3 fruit fly cellular contexts compared by ENCODE assay signal in the genomic region with DNA sequence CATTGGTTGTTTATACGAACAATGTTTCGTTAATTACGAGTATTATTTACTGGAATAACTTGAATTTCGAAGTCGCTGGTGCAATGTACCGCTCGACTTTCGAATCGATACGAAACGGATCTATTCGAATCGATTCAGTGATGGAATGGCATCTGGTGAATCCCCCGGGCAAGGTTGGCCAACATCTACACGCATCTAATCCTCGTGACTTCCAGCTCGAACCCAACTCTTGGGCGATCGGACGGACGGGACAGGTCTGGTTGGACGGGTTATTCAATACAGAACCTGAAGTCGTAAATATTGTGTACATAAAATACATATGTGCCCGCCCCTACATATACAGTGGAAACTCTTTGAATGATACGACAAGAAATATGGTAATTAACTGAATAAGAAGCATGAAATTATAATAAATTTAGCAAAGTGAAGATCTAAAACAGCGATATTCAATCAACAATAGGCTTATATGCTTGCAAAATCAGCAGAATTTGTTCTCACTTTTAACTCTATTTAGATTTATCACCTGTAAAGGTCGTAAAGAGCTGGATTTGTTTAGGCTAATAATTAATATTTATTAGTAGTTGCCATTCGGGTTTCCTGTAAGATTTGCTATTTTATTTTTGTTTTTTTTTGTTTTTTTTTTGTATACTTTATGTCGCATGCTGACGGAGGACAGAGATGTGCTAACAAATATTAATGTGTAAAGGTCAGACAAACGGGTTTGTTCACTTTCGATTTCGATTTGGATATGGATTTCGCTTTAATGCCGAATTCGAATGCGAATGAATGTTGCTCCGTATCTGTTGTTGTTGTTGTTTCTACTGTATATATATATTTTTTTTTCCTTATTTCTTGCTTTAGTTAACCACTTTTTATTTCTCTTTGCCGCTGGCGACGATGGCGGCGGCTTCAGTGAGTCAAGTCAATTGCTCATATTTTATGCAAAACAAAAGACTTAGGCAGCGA.
TF ChIP-seq lines count a peak whose summit lies in the region.

No protein-coding gene starts in this region.

- TF ChIP-seq CTCF in whole organism, embryonic (GFP tag; optimal IDR thresholded peaks at IDR 0.05; lab: Kevin White, UChicago): no peak

TF ChIP-seq in whole organism, embryonic, 481 proteins besides CTCF, POLR2A, EP300 and RAD21:
- TF ChIP-seq CG31388 (GFP tag; optimal IDR thresholded peaks at IDR 0.05; lab: Kevin White, UChicago) (no peak), CG12391 (tag; optimal IDR thresholded peaks at IDR 0.05; lab: Kevin White, UChicago) (no peak), Med (GFP tag; lab: Kevin White, UChicago) (peak; percentile 48), chinmo (GFP tag; IDR thresholded peaks at IDR 0.05; lab: Robert Waterston, UW; ENCODE audit: partially characterized antibody) (0 out of 4 replicates have a peak, but pooled peaks have one; percentile 36), abd-A (tag; optimal IDR thresholded peaks at IDR 0.05; lab: Kevin White, UChicago) (peak; percentile 16), CG11247 (GFP tag; IDR thresholded peaks at IDR 0.05; lab: Robert Waterston, UW) (peak; percentile 40; the same call in 1 of the 2 replicates), Blimp-1 (GFP tag; optimal IDR thresholded peaks at IDR 0.05; lab: Kevin White, UChicago) (peak; percentile 85), CG17328 (GFP tag; IDR thresholded peaks at IDR 0.05; lab: Robert Waterston, UW) (no peak), Dip3 (GFP tag; optimal IDR thresholded peaks at IDR 0.05; lab: Kevin White, UChicago) (no peak), grau (tag; optimal IDR thresholded peaks at IDR 0.05; lab: Kevin White, UChicago) (peak; percentile 72), CG13894 (tag; optimal IDR thresholded peaks at IDR 0.05; lab: Kevin White, UChicago) (peak; percentile 41), CG12769 (tag; optimal IDR thresholded peaks at IDR 0.05; lab: Kevin White, UChicago) (peak; percentile 87), zfh1 (GFP tag; IDR thresholded peaks at IDR 0.05; lab: Robert Waterston, UW) (no peak), CG12219 (GFP tag; optimal IDR thresholded peaks at IDR 0.05; lab: Kevin White, UChicago) (no peak), sens (GFP tag; lab: Kevin White, UChicago) (peak; percentile 6), sd (tag; optimal IDR thresholded peaks at IDR 0.05; lab: Kevin White, UChicago) (peak; percentile 13)

TF ChIP-seq in whole organism, prepupa, 60 proteins besides CTCF, POLR2A, EP300 and RAD21:
- TF ChIP-seq Ets21C (GFP tag; optimal IDR thresholded peaks at IDR 0.05; lab: Kevin White, UChicago) (no peak), svp (GFP tag; lab: Kevin White, UChicago) (peak; percentile 44), CG11902 (GFP tag; optimal IDR thresholded peaks at IDR 0.05; lab: Kevin White, UChicago) (no peak), Eip78C (GFP tag; lab: Kevin White, UChicago) (peak; percentile 66), Smox (GFP tag; optimal IDR thresholded peaks at IDR 0.05; lab: Kevin White, UChicago) (no peak), CG6163 (GFP tag; IDR thresholded peaks at IDR 0.05; lab: Robert Waterston, UW) (peak; percentile 19; the same call in 1 of the 3 replicates), CG11294 (GFP tag; IDR thresholded peaks at IDR 0.05; lab: Robert Waterston, UW) (no peak), ss (GFP tag; optimal IDR thresholded peaks at IDR 0.05; lab: Kevin White, UChicago) (peak in 1 of 2 experiments; percentile 21), CG7368 (GFP tag; optimal IDR thresholded peaks at IDR 0.05; lab: Kevin White, UChicago) (no peak), Blimp-1 (GFP tag; optimal IDR thresholded peaks at IDR 0.05; lab: Kevin White, UChicago) (peak; percentile 69), fkh (GFP tag; optimal IDR thresholded peaks at IDR 0.05; lab: Kevin White, UChicago) (no peak), Hr4 (GFP tag; optimal IDR thresholded peaks at IDR 0.05; lab: Kevin White, UChicago) (no peak)

TF ChIP-seq in whole organism, wandering third instar larva, 38 proteins besides CTCF, POLR2A, EP300 and RAD21:
- TF ChIP-seq HLH106 (tag; optimal IDR thresholded peaks at IDR 0.05; lab: Kevin White, UChicago): peak; percentile 10
- no peak for TF ChIP-seq Myc (optimal IDR thresholded peaks at IDR 0.05; lab: Kevin White, UChicago)
- TF ChIP-seq tai (GFP tag; optimal IDR thresholded peaks at IDR 0.05; lab: Kevin White, UChicago): no peak
- no peak for TF ChIP-seq ey (GFP tag; optimal IDR thresholded peaks at IDR 0.05; lab: Kevin White, UChicago)
- TF ChIP-seq dl (GFP tag; optimal IDR thresholded peaks at IDR 0.05; lab: Kevin White, UChicago; ENCODE audit: insufficient read depth in 1 of 2, partially characterized antibody in 2 of 2): no peak
- TF ChIP-seq Hr78 (GFP tag; optimal IDR thresholded peaks at IDR 0.05; lab: Kevin White, UChicago): no peak
- TF ChIP-seq dmrt93B (GFP tag; optimal IDR thresholded peaks at IDR 0.05; lab: Kevin White, UChicago): no peak
- no peak for TF ChIP-seq br (GFP tag; optimal IDR thresholded peaks at IDR 0.05; lab: Kevin White, UChicago)
- no peak for TF ChIP-seq brk (GFP tag; optimal IDR thresholded peaks at IDR 0.05; lab: Kevin White, UChicago)
- TF ChIP-seq rgr (GFP tag; optimal IDR thresholded peaks at IDR 0.05; lab: Kevin White, UChicago): no peak
- TF ChIP-seq foxo (GFP tag; optimal IDR thresholded peaks at IDR 0.05; lab: Kevin White, UChicago): peak in 1 of 2 experiments; percentile 1
- no peak for TF ChIP-seq pan (optimal IDR thresholded peaks at IDR 0.05; lab: Kevin White, UChicago)
- no peak for TF ChIP-seq CG32264 (GFP tag; optimal IDR thresholded peaks at IDR 0.05; lab: Kevin White, UChicago)
- no peak for TF ChIP-seq Rel (GFP tag; optimal IDR thresholded peaks at IDR 0.05; lab: Kevin White, UChicago)
- TF ChIP-seq Rel (tag; optimal IDR thresholded peaks at IDR 0.05; lab: Kevin White, UChicago): peak; percentile 83
- TF ChIP-seq Dif (GFP tag; optimal IDR thresholded peaks at IDR 0.05; lab: Kevin White, UChicago; ENCODE audit: partially characterized antibody): no peak
- TF ChIP-seq woc (GFP tag; optimal IDR thresholded peaks at IDR 0.05; lab: Kevin White, UChicago): no peak
- no peak for TF ChIP-seq Hnf4 (GFP tag; optimal IDR thresholded peaks at IDR 0.05; lab: Kevin White, UChicago)
- TF ChIP-seq h (GFP tag; optimal IDR thresholded peaks at IDR 0.05; lab: Kevin White, UChicago): no peak
- TF ChIP-seq N (GFP tag; optimal IDR thresholded peaks at IDR 0.05; lab: Kevin White, UChicago): no peak
- no peak for TF ChIP-seq Hr83 (GFP tag; optimal IDR thresholded peaks at IDR 0.05; lab: Kevin White, UChicago; ENCODE audit: poor library complexity, severe bottlenecking)
- TF ChIP-seq sv (GFP tag; optimal IDR thresholded peaks at IDR 0.05; lab: Kevin White, UChicago): no peak
- TF ChIP-seq Sp1 (GFP tag; optimal IDR thresholded peaks at IDR 0.05; lab: Kevin White, UChicago): no peak

Comparison
In these comparisons a context has a peak if more than half of its experiments do, and no peak if none do; other contexts are left out.
1. Of the 7 proteins assayed by ChIP-seq in both whole organism, embryonic and whole organism, prepupa: peak only in whole organism, embryonic: none; only in whole organism, prepupa: none; in both: Blimp-1; in neither: 6.